Fruit fly (Drosophila melanogaster): ENCODE data around the gene Timp.

Timp gene

dm6 chr3R:10161163-10161562, 51.6 kb downstream of the Timp start, which contains the start of gene CG6254 (continued):
- TF ChIP-seq Doc2 (GFP tag; IDR thresholded peaks at IDR 0.05), result no peak
- TF ChIP-seq CG9215 (GFP tag; IDR thresholded peaks at IDR 0.05), result 0 out of 2 replicates have a peak, but pooled peaks have one; percentile 21
- TF ChIP-seq hb (GFP tag; IDR thresholded peaks at IDR 0.05; ENCODE audit: partially characterized antibody), result no peak
- no peak for TF ChIP-seq CG1024 (GFP tag; IDR thresholded peaks at IDR 0.05)
- TF ChIP-seq CG13775 (GFP tag; optimal IDR thresholded peaks at IDR 0.05), result no peak
- TF ChIP-seq kni (GFP tag; optimal IDR thresholded peaks at IDR 0.05), result no peak
- TF ChIP-seq CG10959 (GFP tag; IDR thresholded peaks at IDR 0.05), result no peak
- TF ChIP-seq sqz (GFP tag; optimal IDR thresholded peaks at IDR 0.05), result no peak
- no peak for TF ChIP-seq Rx (GFP tag; IDR thresholded peaks at IDR 0.05)
- TF ChIP-seq CG3847 (GFP tag; IDR thresholded peaks at IDR 0.05), result 0 out of 2 replicates have a peak, but pooled peaks have one; percentile 22
- no peak for TF ChIP-seq lbe (GFP tag; optimal IDR thresholded peaks at IDR 0.05)
- no peak for TF ChIP-seq CG6654 (GFP tag; optimal IDR thresholded peaks at IDR 0.05)
- TF ChIP-seq croc (GFP tag; conservative IDR thresholded peaks at IDR 0.05), result no peak
- no peak for TF ChIP-seq fru (optimal IDR thresholded peaks at IDR 0.05)
- TF ChIP-seq pnt (GFP tag; optimal IDR thresholded peaks at IDR 0.05), result peak; percentile 12
- no peak for TF ChIP-seq CG14667 (GFP tag; IDR thresholded peaks at IDR 0.05)
- TF ChIP-seq Eip74EF (GFP tag; optimal IDR thresholded peaks at IDR 0.05), result no peak
- TF ChIP-seq MTF-1 (GFP tag; optimal IDR thresholded peaks at IDR 0.05; ENCODE audit: borderline replicate concordance), result no peak
- peak; percentile 71 for TF ChIP-seq B-H2 (GFP tag; optimal IDR thresholded peaks at IDR 0.05)
- peak; percentile 74; the same call in 1 of the 2 replicates for TF ChIP-seq slbo (GFP tag; IDR thresholded peaks at IDR 0.05)
- no peak for TF ChIP-seq CG16815 (GFP tag; optimal IDR thresholded peaks at IDR 0.05)
- TF ChIP-seq pan (optimal IDR thresholded peaks at IDR 0.05), result no peak
- TF ChIP-seq pan (GFP tag; optimal IDR thresholded peaks at IDR 0.05 in 1 of 2, IDR thresholded peaks at IDR 0.05 in 1 of 2), result peak in 1 of 2 experiments; percentile 22
- no peak for TF ChIP-seq esg (GFP tag; conservative IDR thresholded peaks at IDR 0.05)
- TF ChIP-seq Hmx (GFP tag; optimal IDR thresholded peaks at IDR 0.05), result no peak
- TF ChIP-seq zfh2 (GFP tag; optimal IDR thresholded peaks at IDR 0.05), result peak; percentile 50
- no peak for TF ChIP-seq CG7839 (tag; optimal IDR thresholded peaks at IDR 0.05)
- TF ChIP-seq nau (GFP tag; optimal IDR thresholded peaks at IDR 0.05), result no peak
- TF ChIP-seq Dp (GFP tag; optimal IDR thresholded peaks at IDR 0.05), result peak; percentile 23
- TF ChIP-seq gce (GFP tag; IDR thresholded peaks at IDR 0.05), result no peak
- TF ChIP-seq sna (GFP tag; IDR thresholded peaks at IDR 0.05; ENCODE audit: partially characterized antibody), result peak; percentile 22; the same call in 1 of the 2 replicates
- TF ChIP-seq peb (GFP tag; IDR thresholded peaks at IDR 0.05), result no peak
- TF ChIP-seq Nf-YA (GFP tag; IDR thresholded peaks at IDR 0.05), result no peak
- TF ChIP-seq fd3F (GFP tag; optimal IDR thresholded peaks at IDR 0.05), result peak; percentile 23
- TF ChIP-seq HHEX (GFP tag; optimal IDR thresholded peaks at IDR 0.05), result no peak
- no peak for TF ChIP-seq grn (GFP tag; optimal IDR thresholded peaks at IDR 0.05)
- no peak for TF ChIP-seq insv (GFP tag; optimal IDR thresholded peaks at IDR 0.05)
- no peak for TF ChIP-seq prd (optimal IDR thresholded peaks at IDR 0.05)
- 0 out of 3 replicates have a peak, but pooled peaks have one; percentile 37 for TF ChIP-seq prd (GFP tag; IDR thresholded peaks at IDR 0.05)
- peak; percentile 24 for TF ChIP-seq Fer2 (tag; optimal IDR thresholded peaks at IDR 0.05)
- peak; percentile 99 for TF ChIP-seq MBD-R2 (GFP tag; IDR thresholded peaks at IDR 0.05)
- TF ChIP-seq trh (GFP tag; optimal IDR thresholded peaks at IDR 0.05), result no peak
- no peak for TF ChIP-seq CG8478 (optimal IDR thresholded peaks at IDR 0.05)
- no peak for TF ChIP-seq mld (GFP tag; IDR thresholded peaks at IDR 0.05; ENCODE audit: partially characterized antibody)
- TF ChIP-seq CG7745 (tag; optimal IDR thresholded peaks at IDR 0.05), result no peak
- TF ChIP-seq caup (GFP tag; optimal IDR thresholded peaks at IDR 0.05; ENCODE audit: severe bottlenecking), result no peak
- peak; percentile 32; the same call in 1 of the 3 replicates for TF ChIP-seq CG16813 (GFP tag; IDR thresholded peaks at IDR 0.05; ENCODE audit: partially characterized antibody)
- no peak for TF ChIP-seq tup (GFP tag; optimal IDR thresholded peaks at IDR 0.05)
- peak; percentile 40 for TF ChIP-seq CG33213 (GFP tag; optimal IDR thresholded peaks at IDR 0.05)
- no peak for TF ChIP-seq CG6175 (GFP tag; IDR thresholded peaks at IDR 0.05)
- peak; percentile 56 for TF ChIP-seq knrl (GFP tag; IDR thresholded peaks at IDR 0.05; ENCODE audit: partially characterized antibody)
- TF ChIP-seq CG5953 (GFP tag; IDR thresholded peaks at IDR 0.05), result no peak
